Worm (Caenorhabditis elegans): ENCODE measurements around the gene mtp-18.

mtp-18 gene

ce11 chrX:6250866-6251265 lies 44.7 kb upstream of the mtp-18 start:
- TF ChIP-seq unc-42 (tag; optimal IDR thresholded peaks at IDR 0.05), result peak; percentile 97
- peak; percentile 19 for TF ChIP-seq ceh-31 (tag; optimal IDR thresholded peaks at IDR 0.05)
- no peak for TF ChIP-seq ceh-34 (tag; optimal IDR thresholded peaks at IDR 0.05)
- TF ChIP-seq sdc-2 (tag; optimal IDR thresholded peaks at IDR 0.05), result no peak

ce11 chrX:6250272-6250752 lies 44.1 kb upstream of the mtp-18 start:
- TF ChIP-seq tbx-2 (tag; optimal IDR thresholded peaks at IDR 0.05) (peak; percentile 25), ceh-6 (GFP tag; optimal IDR thresholded peaks at IDR 0.05) (no peak), ceh-18 (tag; optimal IDR thresholded peaks at IDR 0.05) (peak; percentile 73), ama-1 (optimal IDR thresholded peaks at IDR 0.05) (no peak)

DNA sequence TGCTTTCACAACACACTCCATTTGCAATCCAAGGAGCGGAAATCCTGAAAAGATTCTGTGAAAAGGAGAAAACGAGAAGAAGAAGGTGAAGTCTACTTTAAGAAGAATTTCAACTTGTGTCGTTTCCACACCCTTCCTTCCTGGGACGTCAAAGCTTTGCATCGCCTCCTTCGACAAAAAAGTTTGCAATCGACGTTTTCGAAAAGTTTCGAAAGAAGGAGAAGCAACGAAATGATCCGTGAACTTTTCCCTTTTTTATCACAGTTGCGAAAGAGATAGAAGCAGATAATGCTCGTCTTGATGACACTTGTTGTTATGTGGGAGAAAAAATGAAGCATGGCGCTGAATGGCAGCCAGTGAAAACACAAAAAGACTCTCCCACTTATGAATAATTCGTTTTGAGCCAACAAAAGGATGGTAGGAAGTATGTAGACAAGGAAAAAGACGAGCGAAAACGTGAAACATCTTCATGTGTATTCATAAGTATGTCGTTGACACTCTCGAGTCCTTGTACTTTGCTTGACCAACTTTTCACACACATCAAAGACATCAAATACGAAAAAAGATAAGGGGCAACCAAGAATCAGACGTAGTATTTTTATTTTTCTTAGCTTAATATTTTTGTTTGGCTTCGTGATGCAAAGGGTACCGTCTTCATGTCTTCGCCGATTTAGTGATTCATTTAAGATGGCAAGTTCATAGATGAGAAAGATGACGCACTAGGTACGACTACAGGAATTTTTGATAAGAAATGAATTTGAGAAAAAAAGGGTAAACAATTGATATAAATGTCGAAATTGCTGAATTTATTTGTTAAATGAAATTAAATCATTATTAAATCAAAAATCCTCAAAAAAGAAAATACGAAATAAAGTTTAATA lies 42.8 kb upstream of the mtp-18 start:
- TF ChIP-seq nhr-232 (tag; optimal IDR thresholded peaks at IDR 0.05) (no peak), ceh-31 (tag; optimal IDR thresholded peaks at IDR 0.05) (peak; percentile 28)

- peak; percentile 43 for TF ChIP-seq unc-42 (tag; optimal IDR thresholded peaks at IDR 0.05)
- no peak for TF ChIP-seq npax-4 (tag; optimal IDR thresholded peaks at IDR 0.05)
Measured at ce11 chrX:6247869-6248268, 41.7 kb upstream of the mtp-18 start.

ce11 chrX:6247013-6247412 lies 40.8 kb upstream of the mtp-18 start:
- TF ChIP-seq tbx-2 (tag; optimal IDR thresholded peaks at IDR 0.05), result no peak
- TF ChIP-seq hlh-8 (tag; optimal IDR thresholded peaks at IDR 0.05), result no peak
- no peak for TF ChIP-seq hlh-13 (GFP tag; optimal IDR thresholded peaks at IDR 0.05)
- no peak for TF ChIP-seq fkh-10 (GFP tag; optimal IDR thresholded peaks at IDR 0.05)
- no peak for TF ChIP-seq ceh-18 (tag; optimal IDR thresholded peaks at IDR 0.05)
- TF ChIP-seq ttx-3 (tag; optimal IDR thresholded peaks at IDR 0.05), result no peak
- no peak for TF ChIP-seq fax-1 (tag; optimal IDR thresholded peaks at IDR 0.05)
- no peak for TF ChIP-seq pros-1 (tag; optimal IDR thresholded peaks at IDR 0.05)
- no peak for TF ChIP-seq pat-9 (tag; optimal IDR thresholded peaks at IDR 0.05)
- no peak for TF ChIP-seq F13H6.1 (tag; optimal IDR thresholded peaks at IDR 0.05)
- no peak for TF ChIP-seq ceh-34 (tag; optimal IDR thresholded peaks at IDR 0.05)
- TF ChIP-seq mec-3 (tag; optimal IDR thresholded peaks at IDR 0.05; ENCODE audit: borderline replicate concordance), result no peak
- TF ChIP-seq C38D4.7 (GFP tag; optimal IDR thresholded peaks at IDR 0.05), result no peak
- no peak for TF ChIP-seq fkh-6 (tag; optimal IDR thresholded peaks at IDR 0.05)
- TF ChIP-seq pha-4 (tag; optimal IDR thresholded peaks at IDR 0.05), result no peak
- TF ChIP-seq ceh-6 (GFP tag; optimal IDR thresholded peaks at IDR 0.05), result no peak

DNA sequence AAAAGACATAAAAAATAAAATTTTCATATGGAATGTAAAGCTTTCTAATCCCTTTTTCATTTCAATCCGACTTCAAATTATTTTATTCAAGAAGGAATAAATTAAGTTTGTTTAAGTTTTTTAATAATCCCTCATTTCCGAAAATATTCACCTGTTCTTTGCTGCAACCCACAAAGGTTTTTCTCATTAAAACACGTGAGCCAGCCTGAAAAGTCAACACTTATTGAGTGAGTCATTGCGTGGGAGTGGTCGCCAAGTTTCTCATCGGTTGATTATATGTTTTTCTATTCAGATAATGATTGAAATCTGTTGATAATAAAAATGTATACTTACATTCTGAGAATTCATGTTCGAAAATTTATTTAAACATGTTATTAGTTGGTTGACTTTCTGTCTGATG lies 39.3 kb upstream of the mtp-18 start:
- no peak for TF ChIP-seq pat-9 (tag; optimal IDR thresholded peaks at IDR 0.05)

DNA sequence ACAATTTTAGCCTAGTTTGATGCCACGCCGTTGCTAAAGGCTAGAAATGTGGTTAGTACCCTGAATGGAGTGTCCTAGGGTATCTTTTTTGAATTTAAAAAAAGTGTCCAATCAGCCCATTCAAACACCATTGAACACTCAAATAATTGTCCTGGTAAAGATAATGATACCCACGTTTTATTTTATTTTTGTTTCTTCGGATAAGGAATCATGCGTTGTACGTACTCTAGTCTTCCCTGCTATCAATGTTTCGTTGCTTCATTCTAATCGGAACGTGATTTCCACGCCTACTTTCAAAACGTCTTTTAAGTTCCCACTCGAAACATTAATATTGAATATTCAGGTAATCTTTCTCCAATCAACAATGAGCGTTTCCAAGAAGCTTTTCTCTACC lies 34.4 kb upstream of the mtp-18 start, which contains the start of gene got-2.2:
TSS of gene got-2.2 (plus strand) at position 344 of the 394 bp plus-strand sequence.
- TF ChIP-seq hlh-15 (tag; optimal IDR thresholded peaks at IDR 0.05) (no peak), lim-6 (tag; optimal IDR thresholded peaks at IDR 0.05) (no peak), ztf-16 (tag; optimal IDR thresholded peaks at IDR 0.05) (no peak), tbx-2 (tag; optimal IDR thresholded peaks at IDR 0.05) (no peak), ceh-31 (tag; optimal IDR thresholded peaks at IDR 0.05) (no peak), pros-1 (tag; optimal IDR thresholded peaks at IDR 0.05) (no peak), ceh-30 (tag; optimal IDR thresholded peaks at IDR 0.05) (no peak), unc-55 (GFP tag; optimal IDR thresholded peaks at IDR 0.05) (no peak), unc-3 (GFP tag; conservative IDR thresholded peaks at IDR 0.05) (no peak), unc-3 (tag; optimal IDR thresholded peaks at IDR 0.05) (no peak)

Measured in whole organism, late embryonic.